Fruit fly (Drosophila melanogaster) whole organism, prepupa: ENCODE measurements around the gene RhoGAP19D.

Experiments
- Blimp-1 ChIP-seq: fragments of 200-800 bp; sonication (Bioruptor generic); optimal IDR thresholded peaks from 3 replicates; lab custom pipeline; 2017; ENCODE audit warnings: missing biosample characterization, missing genetic modification characterization, mild to moderate bottlenecking, moderate library complexity, missing genetic modification reagents
- CG10669 ChIP-seq: fragments of 200-800 bp; sonication (Bioruptor generic); optimal IDR thresholded peaks from 3 replicates; lab custom pipeline; 2018; ENCODE audit warnings: missing biosample characterization, mild to moderate bottlenecking, missing genetic modification characterization, moderate library complexity
- CG11294 ChIP-seq: fragments of 200-800 bp; sonication (Bioruptor generic); IDR thresholded peaks from 2 replicates; pipeline ENCODE4 v1.3.6; 2022; ENCODE audit warnings: missing biosample characterization, missing genetic modification characterization
- CG11902 ChIP-seq: fragments of 200-800 bp; sonication (Bioruptor generic); optimal IDR thresholded peaks from 3 replicates; lab custom pipeline; 2016; ENCODE audit warnings: missing biosample characterization, missing genetic modification characterization
- CG15336 ChIP-seq: fragments of 200-800 bp; sonication (Bioruptor generic); IDR thresholded peaks from 2 replicates; pipeline ENCODE4 v1.3.6; 2022; ENCODE audit warnings: missing biosample characterization, missing genetic modification characterization
- CG1621 ChIP-seq: fragments of 200-800 bp; sonication (Bioruptor generic); optimal IDR thresholded peaks from 3 replicates; lab custom pipeline; 2018; ENCODE audit warnings: missing biosample characterization, mild to moderate bottlenecking, missing genetic modification characterization
- CG16779 ChIP-seq: fragments of 200-800 bp; sonication (Bioruptor generic); optimal IDR thresholded peaks from 3 replicates; lab custom pipeline; 2017; ENCODE audit warnings: missing biosample characterization, mild to moderate bottlenecking, missing genetic modification characterization
- CG3032 ChIP-seq: fragments of 200-800 bp; optimal IDR thresholded peaks from 2 replicates; lab custom pipeline; 2019; ENCODE audit warnings: missing biosample characterization, mild to moderate bottlenecking, missing genetic modification characterization, moderate library complexity
- CG31627 ChIP-seq: fragments of 200-800 bp; sonication (Bioruptor generic); optimal IDR thresholded peaks from 3 replicates; lab custom pipeline; 2016; ENCODE audit warnings: missing biosample characterization, missing genetic modification characterization
- CG32006 ChIP-seq: fragments of 200-800 bp; sonication (Bioruptor generic); optimal IDR thresholded peaks from 3 replicates; lab custom pipeline; 2017; ENCODE audit warnings: missing biosample characterization, mild to moderate bottlenecking, missing genetic modification characterization
- CG34406 ChIP-seq: fragments of 200-800 bp; sonication (Bioruptor generic); optimal IDR thresholded peaks from 3 replicates; lab custom pipeline; 2016; ENCODE audit warnings: missing biosample characterization, missing genetic modification characterization
- CG3919 ChIP-seq: fragments of 200-800 bp; sonication (Bioruptor generic); optimal IDR thresholded peaks from 3 replicates; lab custom pipeline; 2016; ENCODE audit warnings: missing biosample characterization, missing genetic modification characterization
- CG4318 ChIP-seq: fragments of 200-800 bp; sonication (Bioruptor generic); optimal IDR thresholded peaks from 3 replicates; lab custom pipeline; 2017; ENCODE audit warnings: missing biosample characterization, mild to moderate bottlenecking, missing genetic modification characterization
- CG6163 ChIP-seq: fragments of 200-800 bp; sonication (Bioruptor generic); IDR thresholded peaks from 3 replicates; pipeline ENCODE4 v1.3.6; 2022; ENCODE audit warnings: missing biosample characterization, missing genetic modification characterization
- CG6276 ChIP-seq: fragments of 200-800 bp; sonication (Bioruptor generic); optimal IDR thresholded peaks from 2 replicates; lab custom pipeline; 2017; ENCODE audit warnings: missing biosample characterization, mild to moderate bottlenecking, missing genetic modification characterization
- CG6792 ChIP-seq: fragments of 200-800 bp; sonication (Bioruptor generic); optimal IDR thresholded peaks from 3 replicates; lab custom pipeline; 2016; ENCODE audit warnings: missing biosample characterization, missing genetic modification characterization
- CG6808 ChIP-seq: fragments of 200-800 bp; sonication (Bioruptor generic); optimal IDR thresholded peaks from 3 replicates; lab custom pipeline; 2017; ENCODE audit warnings: missing biosample characterization, missing genetic modification characterization, mild to moderate bottlenecking, moderate library complexity, missing genetic modification reagents
- CG6854 ChIP-seq: fragments of 200-800 bp; sonication (Bioruptor generic); optimal IDR thresholded peaks from 2 replicates; lab custom pipeline; 2017; ENCODE audit warnings: missing biosample characterization, mild to moderate bottlenecking, missing genetic modification characterization
- CG8119 ChIP-seq: fragments of 200-800 bp; sonication (Bioruptor generic); IDR thresholded peaks from 3 replicates; pipeline ENCODE4 v1.3.6; 2022; ENCODE audit warnings: missing biosample characterization, missing genetic modification characterization
- CG8319 ChIP-seq: fragments of 200-800 bp; sonication (Bioruptor generic); optimal IDR thresholded peaks from 3 replicates; lab custom pipeline; 2016; ENCODE audit warnings: missing biosample characterization, missing genetic modification characterization
- CG8632 ChIP-seq: fragments of 200-800 bp; sonication (Bioruptor generic); optimal IDR thresholded peaks from 3 replicates; lab custom pipeline; 2016; ENCODE audit warnings: missing biosample characterization, missing genetic modification characterization
- CG9139 ChIP-seq: fragments of 200-800 bp; sonication (Bioruptor generic); optimal IDR thresholded peaks from 3 replicates; lab custom pipeline; 2017; ENCODE audit warnings: missing biosample characterization, mild to moderate bottlenecking, missing genetic modification characterization
- Eip75B ChIP-seq: fragments of 200-800 bp; sonication (Bioruptor generic); optimal IDR thresholded peaks from 3 replicates; lab custom pipeline; 2016; ENCODE audit warnings: missing biosample characterization, missing genetic modification characterization
- Eip78C ChIP-seq: fragments of 200-800 bp; sonication (Bioruptor generic); peaks from one replicate; lab custom pipeline; 2016; ENCODE audit warnings: missing biosample characterization, missing genetic modification characterization
- Ets21C ChIP-seq: fragments of 200-800 bp; sonication (Bioruptor generic); optimal IDR thresholded peaks from 3 replicates; lab custom pipeline; 2016; ENCODE audit warnings: missing biosample characterization, missing genetic modification characterization
- Ets96B ChIP-seq: fragments of 200-800 bp; optimal IDR thresholded peaks from 2 replicates; lab custom pipeline; 2019; ENCODE audit warnings: missing biosample characterization, mild to moderate bottlenecking, missing genetic modification characterization, moderate library complexity
- Gug ChIP-seq: fragments of 200-800 bp; sonication (Bioruptor generic); IDR thresholded peaks from 2 replicates; pipeline ENCODE4 v1.3.6; 2022; ENCODE audit warnings: missing biosample characterization, missing genetic modification characterization
- Hr38 ChIP-seq: sonication (Bioruptor generic); optimal IDR thresholded peaks from 2 replicates; lab custom pipeline; 2016; ENCODE audit warnings: missing biosample characterization, missing genetic modification characterization
- Hr39 ChIP-seq: fragments of 200-800 bp; sonication (Bioruptor generic); optimal IDR thresholded peaks from 2 replicates; lab custom pipeline; 2016; ENCODE audit warnings: missing biosample characterization, missing genetic modification characterization
- Hr4 ChIP-seq: fragments of 200-800 bp; sonication (Bioruptor generic); optimal IDR thresholded peaks from 3 replicates; lab custom pipeline; 2016; ENCODE audit warnings: missing biosample characterization, missing genetic modification characterization
- Met ChIP-seq: fragments of 200-800 bp; sonication (Bioruptor generic); optimal IDR thresholded peaks from 3 replicates; lab custom pipeline; 2016; ENCODE audit warnings: missing biosample characterization, missing genetic modification characterization
- OdsH ChIP-seq: fragments of 200-800 bp; sonication (Bioruptor generic); optimal IDR thresholded peaks from 3 replicates; lab custom pipeline; 2016; ENCODE audit warnings: missing biosample characterization, missing genetic modification characterization
- Smox ChIP-seq: fragments of 200-800 bp; sonication (Bioruptor generic); optimal IDR thresholded peaks from 3 replicates; lab custom pipeline; 2016; ENCODE audit warnings: missing biosample characterization, missing genetic modification characterization
- Sox102F ChIP-seq: fragments of 200-800 bp; sonication (Bioruptor generic); optimal IDR thresholded peaks from 2 replicates; lab custom pipeline; 2016; ENCODE audit warnings: missing biosample characterization, mild to moderate bottlenecking, missing genetic modification characterization
- Sox14 ChIP-seq: fragments of 200-800 bp; sonication (Bioruptor generic); optimal IDR thresholded peaks from 3 replicates; lab custom pipeline; 2016; ENCODE audit warnings: missing biosample characterization, missing genetic modification characterization
- Sox15 ChIP-seq: fragments of 200-800 bp; sonication (Bioruptor generic); optimal IDR thresholded peaks from 3 replicates; lab custom pipeline; 2016; ENCODE audit warnings: missing biosample characterization, missing genetic modification characterization
- acj6 ChIP-seq: fragments of 200-800 bp; sonication (Bioruptor generic); optimal IDR thresholded peaks from 3 replicates; lab custom pipeline; 2016; ENCODE audit warnings: missing biosample characterization, missing genetic modification characterization
- cyc ChIP-seq: fragments of 200-800 bp; sonication (Bioruptor generic); optimal IDR thresholded peaks from 3 replicates; lab custom pipeline; 2016; ENCODE audit warnings: missing biosample characterization, missing genetic modification characterization
- dac ChIP-seq: fragments of 200-800 bp; sonication (Bioruptor generic); optimal IDR thresholded peaks from 2 replicates; lab custom pipeline; 2017; ENCODE audit warnings: missing biosample characterization, mild to moderate bottlenecking, missing genetic modification characterization
- dsx ChIP-seq: fragments of 200-800 bp; optimal IDR thresholded peaks from 3 replicates; lab custom pipeline; 2019; ENCODE audit warnings: missing biosample characterization, mild to moderate bottlenecking, missing genetic modification characterization, moderate library complexity; ENCODE audit not compliant: poor library complexity, severe bottlenecking
- eg ChIP-seq: fragments of 200-800 bp; sonication (Bioruptor generic); IDR thresholded peaks from 3 replicates; pipeline ENCODE4 v1.3.6; 2022; ENCODE audit warnings: missing biosample characterization, missing genetic modification characterization
- esn ChIP-seq: fragments of 200-800 bp; sonication (Bioruptor generic); optimal IDR thresholded peaks from 2 replicates; lab custom pipeline; 2016; ENCODE audit warnings: missing biosample characterization, mild to moderate bottlenecking, missing genetic modification characterization, moderate library complexity
- fd59A ChIP-seq: fragments of 200-800 bp; sonication (Bioruptor generic); optimal IDR thresholded peaks from 2 replicates; lab custom pipeline; 2017; ENCODE audit warnings: missing biosample characterization, mild to moderate bottlenecking, missing genetic modification characterization, missing genetic modification reagents
- fd85E ChIP-seq: fragments of 200-800 bp; sonication (Bioruptor generic); optimal IDR thresholded peaks from 3 replicates; lab custom pipeline; 2016; ENCODE audit warnings: missing biosample characterization, missing genetic modification characterization
- fkh ChIP-seq: fragments of 200-800 bp; sonication (Bioruptor generic); optimal IDR thresholded peaks from 3 replicates; lab custom pipeline; 2017; ENCODE audit warnings: missing biosample characterization, mild to moderate bottlenecking, missing genetic modification characterization, moderate library complexity
- lz ChIP-seq: fragments of 200-800 bp; sonication (Bioruptor generic); optimal IDR thresholded peaks from 3 replicates; lab custom pipeline; 2016; ENCODE audit warnings: missing biosample characterization, missing genetic modification characterization
- net ChIP-seq: fragments of 200-800 bp; sonication (Bioruptor generic); optimal IDR thresholded peaks from 3 replicates; lab custom pipeline; 2016; ENCODE audit warnings: missing biosample characterization, missing genetic modification characterization
- pdm3 ChIP-seq: fragments of 200-800 bp; sonication (Bioruptor generic); optimal IDR thresholded peaks from 3 replicates; lab custom pipeline; 2016; ENCODE audit warnings: missing biosample characterization, missing genetic modification characterization
- salr ChIP-seq, 2 experiments: fragments of 200-800 bp; sonication (Bioruptor generic); optimal IDR thresholded peaks; 3 replicates each; lab custom pipeline; 2016 to 2018; ENCODE audit warnings: missing biosample characterization in 2 of 2, missing genetic modification characterization in 2 of 2, mild to moderate bottlenecking in 1 of 2
- spab ChIP-seq: fragments of 200-800 bp; sonication (Bioruptor generic); optimal IDR thresholded peaks from 2 replicates; lab custom pipeline; 2017; ENCODE audit warnings: missing biosample characterization, mild to moderate bottlenecking, missing genetic modification characterization, missing genetic modification reagents
- svp ChIP-seq: fragments of 200-800 bp; sonication (Bioruptor generic); peaks from one replicate; lab custom pipeline; 2016; ENCODE audit warnings: missing biosample characterization, missing genetic modification characterization
- topi ChIP-seq: fragments of 200-800 bp; sonication (Bioruptor generic); optimal IDR thresholded peaks from 3 replicates; lab custom pipeline; 2016; ENCODE audit warnings: missing biosample characterization, missing genetic modification characterization
- vri ChIP-seq: fragments of 200-800 bp; sonication (Bioruptor generic); optimal IDR thresholded peaks from 3 replicates; lab custom pipeline; 2016; ENCODE audit warnings: missing biosample characterization, mild to moderate bottlenecking, missing genetic modification characterization

RhoGAP19D gene

DNA sequence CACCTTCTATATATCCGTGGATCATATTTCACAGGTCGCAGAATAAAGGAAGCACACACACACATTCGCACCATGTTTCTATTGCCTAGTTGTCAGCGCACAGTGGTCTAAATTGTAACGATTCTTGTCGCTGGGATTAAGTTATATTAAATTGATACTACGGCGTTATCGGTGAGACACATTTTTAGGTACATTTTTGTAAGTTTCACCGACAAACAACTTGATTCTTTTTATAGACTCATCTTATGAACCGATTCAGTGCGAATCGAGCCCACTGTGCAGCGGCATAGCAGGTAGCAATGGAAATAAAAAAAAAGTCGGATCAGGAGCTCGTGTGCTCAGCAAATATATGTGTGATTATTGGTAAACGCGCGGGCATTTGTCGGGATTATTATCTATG, 30.1 kb downstream of the RhoGAP19D start:
- TF ChIP-seq CG11294 (GFP tag; lab: Robert Waterston, UW) = 0 out of 2 replicates have a peak, but pooled peaks have one; percentile 49
- TF ChIP-seq CG15336 (GFP tag; lab: Robert Waterston, UW) = peak; percentile 78
- TF ChIP-seq spab = peak; percentile 33
- peak; percentile 71 for TF ChIP-seq dac (GFP tag; lab: Kevin White, UChicago)
- peak; percentile 1 for TF ChIP-seq fd85E (GFP tag; lab: Kevin White, UChicago)
- TF ChIP-seq CG9139 (GFP tag; lab: Kevin White, UChicago) = no peak
- TF ChIP-seq CG8632 = peak; percentile 73
- TF ChIP-seq vri (GFP tag; lab: Kevin White, UChicago) = peak; percentile 76
- TF ChIP-seq Hr38 (GFP tag; lab: Kevin White, UChicago) = no peak
- TF ChIP-seq eg = peak; percentile 69; the same call in 2 of the 3 replicates
- TF ChIP-seq CG6792 (GFP tag; lab: Kevin White, UChicago) = peak; percentile 76
- TF ChIP-seq Sox14 (GFP tag; lab: Kevin White, UChicago) = peak; percentile 84
- no peak for TF ChIP-seq Blimp-1 (GFP tag; lab: Kevin White, UChicago)
- peak; percentile 75 for TF ChIP-seq CG34406 (GFP tag; lab: Kevin White, UChicago)
- peak; percentile 82 for TF ChIP-seq CG32006 (GFP tag; lab: Kevin White, UChicago)
- TF ChIP-seq fkh (GFP tag; lab: Kevin White, UChicago) = peak; percentile 5
- TF ChIP-seq OdsH = peak; percentile 80
- peak in 1 of 2 experiments; percentile 41 for TF ChIP-seq salr (GFP tag; optimal IDR thresholded peaks at IDR 0.05; lab: Kevin White, UChicago)
- peak; percentile 56 for TF ChIP-seq CG8319 (GFP tag; lab: Kevin White, UChicago)
- no peak for TF ChIP-seq Eip75B
- peak; percentile 75 for TF ChIP-seq cyc (GFP tag; lab: Kevin White, UChicago)
- no peak for TF ChIP-seq Ets96B (tag; lab: Kevin White, UChicago)
- TF ChIP-seq net = peak; percentile 84
- peak; percentile 69 for TF ChIP-seq CG4318 (GFP tag; lab: Kevin White, UChicago)
- peak; percentile 79 for TF ChIP-seq Smox (GFP tag; lab: Kevin White, UChicago)
- peak; percentile 79 for TF ChIP-seq CG31627
- TF ChIP-seq Ets21C (GFP tag; lab: Kevin White, UChicago) = peak; percentile 72
- TF ChIP-seq CG6163 (GFP tag; lab: Robert Waterston, UW) = peak; percentile 87
- no peak for TF ChIP-seq CG3032
- peak; percentile 79 for TF ChIP-seq esn
- TF ChIP-seq CG16779 = no peak
- TF ChIP-seq Gug (GFP tag; lab: Robert Waterston, UW) = peak; percentile 39; the same call in 1 of the 2 replicates
- peak; percentile 87 for TF ChIP-seq Eip78C
- TF ChIP-seq pdm3 (GFP tag; lab: Kevin White, UChicago) = peak; percentile 84
- peak; percentile 80 for TF ChIP-seq lz (GFP tag; lab: Kevin White, UChicago)
- peak; percentile 48 for TF ChIP-seq CG11902
- TF ChIP-seq dsx = no peak
- TF ChIP-seq Hr4 (GFP tag; lab: Kevin White, UChicago) = peak; percentile 84
- TF ChIP-seq Sox102F (GFP tag; lab: Kevin White, UChicago) = peak; percentile 84
- peak; percentile 80 for TF ChIP-seq topi (GFP tag; lab: Kevin White, UChicago)
- TF ChIP-seq CG6276 = no peak
- TF ChIP-seq CG6808 (GFP tag; lab: Kevin White, UChicago) = no peak
- TF ChIP-seq Hr39 (GFP tag; lab: Kevin White, UChicago) = peak; percentile 83
- no peak for TF ChIP-seq CG1621 (tag; lab: Kevin White, UChicago)
- peak; percentile 80 for TF ChIP-seq Met
- TF ChIP-seq Sox15 (GFP tag; lab: Kevin White, UChicago) = peak; percentile 61
- TF ChIP-seq CG6854 = no peak
- peak; percentile 79 for TF ChIP-seq CG8119 (GFP tag; lab: Robert Waterston, UW)
- TF ChIP-seq acj6 (GFP tag; lab: Kevin White, UChicago) = peak; percentile 82
- TF ChIP-seq CG10669 (GFP tag; lab: Kevin White, UChicago) = no peak
- TF ChIP-seq fd59A (GFP tag; lab: Kevin White, UChicago) = peak; percentile 19
- no peak for TF ChIP-seq svp (GFP tag; lab: Kevin White, UChicago)
- TF ChIP-seq CG3919 = no peak
